Worm (Caenorhabditis elegans) whole organism, young adult: Measurements from ENCODE around the gene nol-10.

Experiments used
- B0035.1 ChIP-seq: sonication (generic microtip); optimal IDR thresholded peaks from 2 replicates; lab custom pipeline; 2016; ENCODE audit warnings: missing genetic modification characterization, mild to moderate bottlenecking, missing compliant biosample characterization, missing genotype, missing genetic modification reagents
- C17E4.6 ChIP-seq: fragments of 200-800 bp; sonication (Bioruptor generic); IDR thresholded peaks from 2 replicates; pipeline ENCODE4 v1.3.6; 2022; ENCODE audit warnings: missing genetic modification reagents, missing genetic modification characterization, missing compliant biosample characterization
- F37B4.10 ChIP-seq: fragments of 200-800 bp; sonication (Bioruptor generic); IDR thresholded peaks from 2 replicates; pipeline ENCODE4 v1.3.6; 2022; ENCODE audit warnings: missing genetic modification characterization, missing compliant biosample characterization
- T07F8.4 ChIP-seq: sonication (generic microtip); optimal IDR thresholded peaks from 2 replicates; lab custom pipeline; 2016; ENCODE audit warnings: mild to moderate bottlenecking, missing genetic modification characterization, moderate library complexity, missing compliant biosample characterization
- Y67H2A.10 ChIP-seq: fragments of 200-800 bp; sonication (Bioruptor generic); conservative IDR thresholded peaks from 2 replicates; pipeline ENCODE4 v1.3.6; 2022; ENCODE audit warnings: missing genetic modification reagents, missing genetic modification characterization, missing compliant biosample characterization
- ZK185.1 ChIP-seq: sonication (generic microtip); optimal IDR thresholded peaks from 2 replicates; lab custom pipeline; 2016; ENCODE audit warnings: mild to moderate bottlenecking, missing genetic modification characterization, missing compliant biosample characterization; ENCODE audit not compliant: poor library complexity, severe bottlenecking
- bed-1 ChIP-seq: fragments of 200-800 bp; sonication (Bioruptor generic); IDR thresholded peaks from 2 replicates; pipeline ENCODE4 v1.3.6; 2022; ENCODE audit warnings: missing genetic modification reagents, missing genetic modification characterization, missing compliant biosample characterization
- ceh-27 ChIP-seq: fragments of 200-800 bp; sonication (Bioruptor generic); optimal IDR thresholded peaks from 2 replicates; lab custom pipeline; 2018; ENCODE audit warnings: mild to moderate bottlenecking, missing genetic modification characterization, moderate library complexity, missing compliant biosample characterization
- dpl-1 ChIP-seq: fragments of 150-350 bp; optimal IDR thresholded peaks from 2 replicates; lab custom pipeline; 2014; ENCODE audit warnings: missing biosample characterization, missing genetic modification reagents, missing genetic modification characterization
- efl-1 ChIP-seq: fragments of 150-350 bp; optimal IDR thresholded peaks from 2 replicates; lab custom pipeline; 2014; ENCODE audit warnings: missing biosample characterization, missing genetic modification reagents, missing genetic modification characterization
- him-1 ChIP-seq: sonication (generic microtip); optimal IDR thresholded peaks from 2 replicates; lab custom pipeline; 2016; ENCODE audit warnings: missing genotype, missing genetic modification reagents, missing genetic modification characterization, missing compliant biosample characterization
- lin-35 ChIP-seq, 3 experiments: fragments of 150-350 bp in 2 of 3; sonication (generic microtip) in 1 of 3; optimal IDR thresholded peaks; 2 replicates each; lab custom pipeline; 2014 to 2018; ENCODE audit warnings: missing biosample characterization in 3 of 3, missing genetic modification characterization in 3 of 3, missing genetic modification reagents in 3 of 3
- lin-54 ChIP-seq: fragments of 200-800 bp; sonication (Bioruptor generic); optimal IDR thresholded peaks from 2 replicates; lab custom pipeline; 2018; ENCODE audit warnings: mild to moderate bottlenecking, missing genetic modification characterization, missing compliant biosample characterization
- madf-10 ChIP-seq: sonication (generic microtip); optimal IDR thresholded peaks from 2 replicates; lab custom pipeline; 2016; ENCODE audit warnings: mild to moderate bottlenecking, missing genetic modification characterization, missing compliant biosample characterization
- madf-6 ChIP-seq: fragments of 200-800 bp; sonication (Bioruptor generic); IDR thresholded peaks from 2 replicates; pipeline ENCODE4 v1.3.6; 2022; ENCODE audit warnings: missing genetic modification reagents, missing genetic modification characterization, missing compliant biosample characterization
- mxl-1 ChIP-seq: sonication (generic microtip); optimal IDR thresholded peaks from 2 replicates; lab custom pipeline; 2016; ENCODE audit warnings: missing genetic modification characterization, missing compliant biosample characterization
- sdz-38 ChIP-seq: sonication (generic microtip); optimal IDR thresholded peaks from 2 replicates; lab custom pipeline; 2016; ENCODE audit warnings: missing genotype, missing genetic modification characterization, missing compliant biosample characterization
- snpc-1.3 ChIP-seq: sonication (generic microtip); optimal IDR thresholded peaks from 2 replicates; lab custom pipeline; 2017; ENCODE audit warnings: missing genetic modification characterization, mild to moderate bottlenecking, missing compliant biosample characterization, antibody characterized with exemption, moderate library complexity, missing genotype, missing genetic modification reagents; ENCODE audit not compliant: insufficient read depth
- snpc-4 ChIP-seq, 5 experiments: fragments of 150-350 bp in 1 of 5; sonication (generic microtip) in 4 of 5; optimal IDR thresholded peaks; 2 replicates each; lab custom pipeline; 2014 to 2018; ENCODE audit warnings: missing genetic modification characterization in 5 of 5, missing biosample characterization in 3 of 5, antibody characterized with exemption in 2 of 5, mild to moderate bottlenecking in 2 of 5, missing compliant biosample characterization in 2 of 5, missing genotype in 2 of 5, moderate library complexity in 2 of 5, missing genetic modification reagents in 1 of 5
- xnd-1 ChIP-seq: sonication (generic microtip); optimal IDR thresholded peaks from 2 replicates; lab custom pipeline; 2016; ENCODE audit warnings: missing genotype, missing genetic modification reagents, missing genetic modification characterization, missing compliant biosample characterization
- ztf-18 ChIP-seq: sonication (generic microtip); optimal IDR thresholded peaks from 2 replicates; lab custom pipeline; 2016; ENCODE audit warnings: missing genotype, mild to moderate bottlenecking, missing genetic modification characterization, missing compliant biosample characterization

nol-10 gene

DNA sequence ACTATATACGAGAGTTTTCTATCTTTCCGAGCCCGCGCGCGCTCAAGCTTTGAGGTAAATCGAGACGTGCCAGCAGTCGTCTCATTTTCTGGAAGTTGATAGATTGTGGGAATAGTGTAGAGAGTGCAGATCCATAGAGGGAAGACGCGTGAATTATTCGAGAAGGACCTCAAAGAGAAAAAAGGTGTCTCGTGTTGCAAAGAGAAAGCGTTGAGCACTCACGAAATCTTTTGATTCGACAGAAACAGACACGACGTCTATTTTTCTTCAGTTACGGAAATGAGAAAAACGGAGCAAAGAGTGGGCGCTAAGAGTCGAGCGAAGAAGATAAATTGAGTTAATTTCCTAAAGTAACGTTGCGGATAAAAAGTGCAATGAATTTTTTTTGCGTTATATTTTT lies 43.5 kb downstream of the nol-10 start:
- TF ChIP-seq sdz-38 (tag; lab: Kevin White, UChicago) (no peak), T07F8.4 (tag; lab: Kevin White, UChicago) (no peak), ztf-18 (no peak), him-1 (tag; lab: Kevin White, UChicago) (no peak)

DNA sequence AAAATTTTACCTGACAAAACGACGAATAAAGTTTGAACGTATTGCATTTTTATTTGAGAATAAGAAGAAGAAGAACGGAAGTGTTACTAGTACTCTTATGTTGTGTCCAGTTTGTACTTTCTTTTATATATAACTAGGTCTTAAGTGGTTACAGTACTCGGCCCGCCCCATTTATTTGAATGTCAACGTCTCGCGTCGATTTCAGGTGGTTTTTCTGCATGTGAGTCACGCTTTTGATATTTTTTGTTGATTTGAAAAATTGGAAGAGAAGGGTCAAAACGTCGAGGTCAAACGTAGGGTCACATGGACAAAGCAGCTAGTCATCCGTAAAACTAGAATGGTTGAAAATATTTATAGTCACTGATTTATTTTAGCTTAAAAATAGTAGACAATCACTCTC lies 48.5 kb downstream of the nol-10 start, which contains the start of gene F45E4.5:
F45E4.5 (minus strand) TSS at position 101 of the 400 bp plus-strand sequence.
- TF ChIP-seq ceh-27 (peak; percentile 15), ZK185.1 (no peak), C17E4.6 (GFP tag; lab: Robert Waterston, UW) (no peak)

DNA sequence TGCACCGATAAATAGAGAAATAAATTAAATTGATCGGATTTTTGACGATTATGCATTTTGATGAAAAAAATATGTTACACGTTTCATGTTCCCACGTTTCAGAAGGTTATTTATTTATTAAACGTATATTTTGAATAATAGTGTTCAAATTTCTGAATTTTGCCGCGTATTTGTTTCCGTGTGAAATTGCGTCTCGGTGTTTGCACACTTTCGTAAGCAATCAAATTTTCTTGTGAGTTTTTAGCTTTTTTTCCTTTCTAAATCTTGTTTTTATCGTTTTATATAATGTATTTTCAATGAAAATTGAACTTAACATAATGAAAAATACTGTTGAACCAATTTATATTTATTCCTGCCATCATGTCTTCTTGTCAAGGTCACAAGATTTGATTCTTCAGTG lies 52.1 kb downstream of the nol-10 start, which contains the start of gene F45E4.6:
F45E4.6 (minus strand) TSS at position 14 of the 400 bp plus-strand sequence.
- TF ChIP-seq snpc-1.3 (tag; lab: Kevin White, UChicago) (no peak), madf-10 (tag; lab: Kevin White, UChicago) (no peak), B0035.1 (tag; lab: Kevin White, UChicago) (no peak), xnd-1 (no peak), lin-54 (GFP tag; lab: Kevin White, UChicago) (peak; percentile 62), him-1 (tag; lab: Kevin White, UChicago) (peak; percentile 29), lin-35 (GFP tag; optimal IDR thresholded peaks at IDR 0.05; lab: Kevin White, UChicago) (peak in 2 of 3 experiments; percentile 11 to 81), bed-1 (no peak), Y67H2A.10 (GFP tag; lab: Robert Waterston, UW) (no peak), madf-6 (GFP tag; lab: Robert Waterston, UW) (peak; percentile 20; the same call in 1 of the 2 replicates), mxl-1 (tag; lab: Kevin White, UChicago) (no peak), efl-1 (peak; percentile 62), C17E4.6 (GFP tag; lab: Robert Waterston, UW) (no peak), dpl-1 (GFP tag; lab: Kevin White, UChicago) (peak; percentile 63), F37B4.10 (GFP tag; lab: Robert Waterston, UW) (no peak), ceh-27 (no peak), snpc-4 (GFP tag; optimal IDR thresholded peaks at IDR 0.05; lab: Kevin White, UChicago) (no peak), snpc-4 (tag; optimal IDR thresholded peaks at IDR 0.05; lab: Kevin White, UChicago) (peak in 2 of 4 experiments; percentile 2 to 15)
- TF ChIP-seq, all 124 proteins: peak for 7

DNA sequence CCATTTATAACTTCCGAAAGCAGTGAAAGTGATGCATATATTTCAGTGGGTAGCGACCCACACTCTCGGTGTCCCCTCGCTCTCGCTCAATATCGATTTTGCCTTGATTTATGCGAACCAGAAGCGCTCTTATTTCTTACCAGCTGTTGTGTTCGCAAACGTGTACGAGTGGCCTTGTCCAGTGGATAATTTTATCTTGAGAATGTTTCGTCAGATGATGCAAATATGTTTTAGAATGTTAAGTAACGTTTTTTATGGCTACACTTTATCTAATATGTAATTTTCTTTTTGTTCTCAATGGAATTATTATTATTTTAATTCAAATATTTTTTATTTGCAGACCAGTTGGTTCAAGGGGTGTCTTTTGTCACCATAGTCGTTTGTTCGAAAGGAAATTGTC lies 52.6 kb downstream of the nol-10 start, which contains the start of gene plp-1:
plp-1 (plus strand) TSS at position 341 of the 400 bp plus-strand sequence.
- TF ChIP-seq madf-6 (GFP tag; lab: Robert Waterston, UW), result 0 out of 2 replicates have a peak, but pooled peaks have one; percentile 5
- TF ChIP-seq Y67H2A.10 (GFP tag; lab: Robert Waterston, UW), result no peak
